Worm (Caenorhabditis elegans): ENCODE data around the gene srbc-9.

DNA sequence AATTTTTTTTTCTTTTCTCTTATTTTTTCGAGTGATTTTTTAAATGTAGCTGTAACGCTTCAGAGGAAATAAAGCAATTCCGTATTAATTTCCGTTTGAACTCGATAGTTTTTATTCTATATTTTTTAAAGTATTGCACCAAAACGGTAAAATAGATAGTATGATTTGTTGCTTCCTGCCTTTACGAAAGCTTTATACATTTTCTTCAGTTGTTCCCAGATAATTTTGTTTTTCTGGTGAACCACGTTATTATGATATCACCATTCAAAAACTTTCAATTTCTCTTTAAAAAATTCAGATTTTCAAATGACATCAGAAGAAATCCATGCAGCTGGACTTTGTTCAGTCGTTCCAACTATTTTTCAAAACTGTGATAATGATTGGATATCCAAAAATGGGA, 24.7 kb upstream of the srbc-9 start, which contains the start of gene srb-18:
- no peak for TF ChIP-seq cog-1 (tag; optimal IDR thresholded peaks at IDR 0.05)
- no peak for TF ChIP-seq flt-1 (GFP tag; IDR thresholded peaks at IDR 0.05)
- no peak for TF ChIP-seq ref-1 (GFP tag; conservative IDR thresholded peaks at IDR 0.05)
- no peak for TF ChIP-seq T22C8.4 (GFP tag; IDR thresholded peaks at IDR 0.05)
- TF ChIP-seq med-1 (GFP tag; optimal IDR thresholded peaks at IDR 0.05; ENCODE audit: insufficient read depth), result no peak
- no peak for TF ChIP-seq tab-1 (GFP tag; IDR thresholded peaks at IDR 0.05)
- TF ChIP-seq ztf-29 (GFP tag; IDR thresholded peaks at IDR 0.05), result no peak

Measured in whole organism, midembryonic.